Fruit fly (Drosophila melanogaster) S2 (cell line): ENCODE results near the gene CG15258.

Experiments
- CG8478 ChIP-seq: fragments of >200 bp; optimal IDR thresholded peaks from 2 replicates; lab custom pipeline; 2018
- CTCF ChIP-seq, 2 experiments: fragments of >200 bp; optimal IDR thresholded peaks; 2 replicates each; lab custom pipeline; 2018

DNA sequence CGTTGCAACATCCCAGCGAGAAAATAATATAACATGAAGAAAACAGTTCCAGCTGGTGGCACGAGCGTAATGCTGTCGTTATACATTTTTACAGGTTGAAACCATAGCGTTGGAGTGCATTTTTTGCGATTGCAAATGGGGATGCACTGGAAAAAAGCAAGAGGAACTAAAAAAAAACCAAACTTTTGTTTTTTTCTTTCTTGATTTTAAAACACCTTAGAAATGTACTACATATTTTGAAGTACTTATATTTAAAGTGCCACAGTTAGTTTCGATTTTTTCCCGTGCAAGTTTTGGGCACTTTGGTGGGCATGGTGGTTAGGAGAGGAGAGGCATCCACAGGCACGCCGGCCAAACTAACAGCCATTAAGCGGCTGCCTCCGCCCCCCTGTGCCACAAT is 33.4 kb downstream of the CG15258 start:
- TF ChIP-seq CG8478 (lab: Kevin White, UChicago) (no peak), CTCF (optimal IDR thresholded peaks at IDR 0.05; lab: Kevin White, UChicago) (no peak)
